Fruit fly (Drosophila melanogaster) whole organism, adult: ENCODE measurements around the gene Mob3.

Source experiments
- CG11617 ChIP-seq: fragments of 200-800 bp; sonication (Bioruptor generic); optimal IDR thresholded peaks from 2 replicates; lab custom pipeline; 2017; ENCODE audit warnings: mild to moderate bottlenecking, missing biosample characterization, missing genetic modification reagents, missing genetic modification characterization
- CG12768 ChIP-seq: fragments of 200-800 bp; sonication (Bioruptor generic); optimal IDR thresholded peaks from 2 replicates; lab custom pipeline; 2017; ENCODE audit warnings: missing biosample characterization, missing genetic modification characterization, mild to moderate bottlenecking, moderate library complexity, missing genetic modification reagents
- CG14711 ChIP-seq: fragments of 200-800 bp; sonication (Bioruptor generic); optimal IDR thresholded peaks from 2 replicates; lab custom pipeline; 2018; ENCODE audit warnings: missing biosample characterization, mild to moderate bottlenecking, missing genetic modification characterization, moderate library complexity
- CG1620 ChIP-seq: fragments of 200-800 bp; sonication (Bioruptor generic); optimal IDR thresholded peaks from 2 replicates; lab custom pipeline; 2016; ENCODE audit warnings: missing biosample characterization, missing genetic modification characterization
- CG33017 ChIP-seq: fragments of 200-800 bp; sonication (Bioruptor generic); optimal IDR thresholded peaks from 2 replicates; lab custom pipeline; 2018; ENCODE audit warnings: missing biosample characterization, mild to moderate bottlenecking, missing genetic modification characterization, moderate library complexity
- CG5204 ChIP-seq: fragments of 200-800 bp; sonication (Bioruptor generic); optimal IDR thresholded peaks from 2 replicates; lab custom pipeline; 2016; ENCODE audit warnings: missing biosample characterization, missing genetic modification characterization
- CG7045 ChIP-seq: fragments of 200-800 bp; sonication (Bioruptor generic); optimal IDR thresholded peaks from 2 replicates; lab custom pipeline; 2017; ENCODE audit warnings: missing biosample characterization, mild to moderate bottlenecking, missing genetic modification characterization
- CG7101 ChIP-seq: fragments of 200-800 bp; sonication (Bioruptor generic); optimal IDR thresholded peaks from 2 replicates; lab custom pipeline; 2018; ENCODE audit warnings: missing biosample characterization, mild to moderate bottlenecking, missing genetic modification characterization, moderate library complexity
- Clk ChIP-seq: fragments of 200-800 bp; sonication (Bioruptor generic); optimal IDR thresholded peaks from 2 replicates; lab custom pipeline; 2017; ENCODE audit warnings: missing biosample characterization, missing genetic modification characterization
- Crg-1 ChIP-seq: fragments of 200-800 bp; sonication (Bioruptor generic); optimal IDR thresholded peaks from 2 replicates; lab custom pipeline; 2016; ENCODE audit warnings: missing biosample characterization, missing genetic modification characterization
- Hr96 ChIP-seq: fragments of 200-800 bp; sonication (Bioruptor generic); optimal IDR thresholded peaks from 2 replicates; lab custom pipeline; 2016; ENCODE audit warnings: missing biosample characterization, missing genetic modification characterization
- Mnt ChIP-seq: fragments of 200-800 bp; sonication (Bioruptor generic); optimal IDR thresholded peaks from 2 replicates; lab custom pipeline; 2016; ENCODE audit warnings: missing biosample characterization, mild to moderate bottlenecking, missing genetic modification characterization
- bab1 ChIP-seq: fragments of 200-800 bp; sonication (Bioruptor generic); optimal IDR thresholded peaks from 3 replicates; lab custom pipeline; 2019; ENCODE audit warnings: missing biosample characterization, mild to moderate bottlenecking, missing genetic modification characterization, moderate library complexity
- cic ChIP-seq: fragments of 200-800 bp; sonication (Bioruptor generic); optimal IDR thresholded peaks from 2 replicates; lab custom pipeline; 2017; ENCODE audit warnings: missing biosample characterization, mild to moderate bottlenecking, missing genetic modification characterization, moderate library complexity
- cnc ChIP-seq, 2 experiments: fragments of >200 bp; optimal IDR thresholded peaks; 2 replicates each; lab custom pipeline; 2017
- kay ChIP-seq: fragments of 200-800 bp; sonication (Bioruptor generic); peaks from one replicate; lab custom pipeline; 2016; ENCODE audit warnings: missing biosample characterization, missing genetic modification characterization, borderline replicate concordance
- ovo ChIP-seq: fragments of 200-800 bp; sonication (Bioruptor generic); optimal IDR thresholded peaks from 2 replicates; lab custom pipeline; 2016; ENCODE audit warnings: missing biosample characterization, missing genetic modification characterization
- pad ChIP-seq: fragments of 200-800 bp; sonication (Bioruptor generic); optimal IDR thresholded peaks from 3 replicates; lab custom pipeline; 2017; ENCODE audit warnings: missing biosample characterization, missing genetic modification characterization, mild to moderate bottlenecking, moderate library complexity, missing genetic modification reagents
- tj ChIP-seq: fragments of 200-800 bp; sonication (Bioruptor generic); optimal IDR thresholded peaks from 3 replicates; lab custom pipeline; 2017; ENCODE audit warnings: missing biosample characterization, mild to moderate bottlenecking, missing genetic modification characterization, moderate library complexity
- toe ChIP-seq: fragments of 200-800 bp; sonication (Bioruptor generic); optimal IDR thresholded peaks from 2 replicates; lab custom pipeline; 2016; ENCODE audit warnings: missing biosample characterization, missing genetic modification characterization

Gene Mob3

DNA sequence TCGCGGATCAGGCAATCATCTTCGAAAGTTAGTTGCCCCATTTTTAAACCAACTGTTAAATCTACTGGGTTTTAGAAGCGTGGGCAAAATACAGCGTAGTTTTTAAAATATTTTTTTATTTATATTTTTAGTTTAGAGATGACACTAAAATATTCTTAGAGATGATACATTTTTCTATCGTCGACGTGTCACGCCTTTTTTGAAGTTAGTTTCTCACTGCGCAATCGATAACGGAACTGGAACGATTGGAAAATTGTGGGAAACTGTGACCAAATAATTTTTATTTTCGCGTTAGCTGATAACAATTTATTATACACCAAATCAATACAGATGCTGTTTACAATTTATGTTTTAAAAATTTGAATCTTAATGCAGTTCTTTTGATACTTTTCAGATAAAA is 13.5 kb downstream of the Mob3 start, which contains the start of gene Utx:
Utx (minus strand) TSS at position 154 of the 400 bp plus-strand sequence.
- no peak for TF ChIP-seq CG7045 (GFP tag; lab: Kevin White, UChicago)
- TF ChIP-seq CG1620 (GFP tag; lab: Kevin White, UChicago): peak; percentile 24
- TF ChIP-seq CG7101 (tag; lab: Kevin White, UChicago): no peak
- no peak for TF ChIP-seq ovo (GFP tag; lab: Kevin White, UChicago)
- TF ChIP-seq kay (GFP tag; lab: Kevin White, UChicago): no peak
- no peak for TF ChIP-seq tj (GFP tag; lab: Kevin White, UChicago)
- TF ChIP-seq Mnt (GFP tag; lab: Kevin White, UChicago): peak; percentile 5
- no peak for TF ChIP-seq bab1 (GFP tag; lab: Kevin White, UChicago)

- TF ChIP-seq bab1 (GFP tag; lab: Kevin White, UChicago) (no peak), CG5204 (GFP tag; lab: Kevin White, UChicago) (no peak), pad (GFP tag; lab: Kevin White, UChicago) (no peak), CG33017 (no peak), CG11617 (no peak), kay (GFP tag; lab: Kevin White, UChicago) (no peak), CG1620 (GFP tag; lab: Kevin White, UChicago) (no peak), CG7045 (GFP tag; lab: Kevin White, UChicago) (no peak), cic (GFP tag; lab: Kevin White, UChicago) (no peak), Hr96 (no peak), toe (GFP tag; lab: Kevin White, UChicago) (no peak), cnc (optimal IDR thresholded peaks at IDR 0.05; lab: Kevin White, UChicago) (no peak), Mnt (GFP tag; lab: Kevin White, UChicago) (no peak), Clk (GFP tag; lab: Kevin White, UChicago) (no peak), CG14711 (no peak), Crg-1 (no peak)
Observed at dm6 chr2L:10280772-10281171, 15.6 kb downstream of the Mob3 start, which contains the start of gene CG34043. Gene CG34043, minus strand, starts transcription at chr2L:10280872.

- TF ChIP-seq kay (GFP tag; lab: Kevin White, UChicago): peak; percentile 61
- no peak for TF ChIP-seq CG33017
Observed at dm6 chr2L:10291276-10291675, 26.1 kb downstream of the Mob3 start.

- TF ChIP-seq CG7101 (tag; lab: Kevin White, UChicago) (peak; percentile 55), Mnt (GFP tag; lab: Kevin White, UChicago) (peak; percentile 56), CG7045 (GFP tag; lab: Kevin White, UChicago) (peak; percentile 61), cic (GFP tag; lab: Kevin White, UChicago) (peak; percentile 14), ovo (GFP tag; lab: Kevin White, UChicago) (no peak), CG33017 (peak; percentile 62), CG14711 (peak; percentile 58), Clk (GFP tag; lab: Kevin White, UChicago) (no peak), pad (GFP tag; lab: Kevin White, UChicago) (no peak), Hr96 (no peak), toe (GFP tag; lab: Kevin White, UChicago) (no peak), cnc (optimal IDR thresholded peaks at IDR 0.05; lab: Kevin White, UChicago) (no peak), CG5204 (GFP tag; lab: Kevin White, UChicago) (no peak), kay (GFP tag; lab: Kevin White, UChicago) (no peak), CG11617 (peak; percentile 53), CG12768 (GFP tag; lab: Kevin White, UChicago) (peak; percentile 30), tj (GFP tag; lab: Kevin White, UChicago) (peak; percentile 1), CG1620 (GFP tag; lab: Kevin White, UChicago) (peak; percentile 14), Crg-1 (no peak), bab1 (GFP tag; lab: Kevin White, UChicago) (peak; percentile 68)
Observed at dm6 chr2L:10292066-10292560, 27.0 kb downstream of the Mob3 start, which contains the start of gene Ufd4. Gene Ufd4, minus strand, starts transcription at chr2L:10292365.

dm6 chr2L:10294798-10295669 is 29.9 kb downstream of the Mob3 start, which contains the start of gene Hand:
Gene Hand, minus strand, starts transcription at chr2L:10295385.
- TF ChIP-seq CG7045 (GFP tag; lab: Kevin White, UChicago) (no peak), kay (GFP tag; lab: Kevin White, UChicago) (peak; percentile 93)

- peak; percentile 4 for TF ChIP-seq tj (GFP tag; lab: Kevin White, UChicago)
- no peak for TF ChIP-seq CG11617
- peak; percentile 75 for TF ChIP-seq kay (GFP tag; lab: Kevin White, UChicago)
- TF ChIP-seq CG33017: no peak
Observed at dm6 chr2L:10298306-10298705, 33.2 kb downstream of the Mob3 start.
